Fruit fly (Drosophila melanogaster) whole organism, adult: ENCODE results near the gene me31B.

Source experiments
- bab1 ChIP-seq: fragments of 200-800 bp; sonication (Bioruptor generic); optimal IDR thresholded peaks from 3 replicates; lab custom pipeline; 2019; ENCODE audit warnings: missing biosample characterization, mild to moderate bottlenecking, missing genetic modification characterization, moderate library complexity
- kay ChIP-seq: fragments of 200-800 bp; sonication (Bioruptor generic); peaks from one replicate; lab custom pipeline; 2016; ENCODE audit warnings: missing biosample characterization, missing genetic modification characterization, borderline replicate concordance

DNA sequence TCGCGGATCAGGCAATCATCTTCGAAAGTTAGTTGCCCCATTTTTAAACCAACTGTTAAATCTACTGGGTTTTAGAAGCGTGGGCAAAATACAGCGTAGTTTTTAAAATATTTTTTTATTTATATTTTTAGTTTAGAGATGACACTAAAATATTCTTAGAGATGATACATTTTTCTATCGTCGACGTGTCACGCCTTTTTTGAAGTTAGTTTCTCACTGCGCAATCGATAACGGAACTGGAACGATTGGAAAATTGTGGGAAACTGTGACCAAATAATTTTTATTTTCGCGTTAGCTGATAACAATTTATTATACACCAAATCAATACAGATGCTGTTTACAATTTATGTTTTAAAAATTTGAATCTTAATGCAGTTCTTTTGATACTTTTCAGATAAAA, 39.5 kb downstream of the me31B start, which contains the start of gene Utx:
- TF ChIP-seq bab1 (no peak), kay (GFP tag; lab: Kevin White, UChicago) (no peak)
